Worm (Caenorhabditis elegans) whole organism, L4 larva: ENCODE measurements around the gene col-17.
A peak's percentile ranks its signal among the peaks of the same experiment; 100 is the strongest.
"Not testable (repeated sequence)": the region's sequence is repeated elsewhere in the genome, so short reads cannot be mapped to it uniquely, and the experiment has no call there.

Experiments used
- F44E2.7 ChIP-seq: fragments of 200-800 bp; sonication (Bioruptor generic); IDR thresholded peaks from 2 replicates; pipeline ENCODE4 v2.1.2; 2022; ENCODE audit warnings: missing genetic modification characterization, missing compliant biosample characterization
- aha-1 ChIP-seq: fragments of 150-350 bp; peaks from one replicate; lab custom pipeline; 2014; ENCODE audit warnings: missing biosample characterization, missing genetic modification characterization
- ces-1 ChIP-seq: fragments of 150-350 bp; sonication (generic microtip); optimal IDR thresholded peaks from 4 replicates; lab custom pipeline; 2014; ENCODE audit warnings: missing biosample characterization, missing genetic modification reagents, missing genetic modification characterization
- duxl-1 ChIP-seq: sonication (generic microtip); optimal IDR thresholded peaks from 2 replicates; lab custom pipeline; 2016; ENCODE audit warnings: mild to moderate bottlenecking, missing genetic modification characterization, moderate library complexity, missing compliant biosample characterization; ENCODE audit not compliant: poor library complexity
- dve-1 ChIP-seq: sonication (generic microtip); optimal IDR thresholded peaks from 2 replicates; lab custom pipeline; 2017; ENCODE audit warnings: antibody characterized with exemption, mild to moderate bottlenecking, missing genetic modification characterization, missing compliant biosample characterization; ENCODE audit not compliant: insufficient read depth
- jun-1 ChIP-seq: fragments of 150-350 bp; optimal IDR thresholded peaks from 2 replicates; lab custom pipeline; 2014; ENCODE audit warnings: missing biosample characterization, missing genetic modification reagents, missing genetic modification characterization
- madf-9 ChIP-seq: fragments of 200-800 bp; sonication (Bioruptor generic); conservative IDR thresholded peaks from 2 replicates; pipeline ENCODE4 v1.3.6; 2022; ENCODE audit warnings: missing genetic modification reagents, missing genetic modification characterization, missing compliant biosample characterization
- mxl-3 ChIP-seq: fragments of 200-800 bp; sonication (Bioruptor generic); optimal IDR thresholded peaks from 2 replicates; lab custom pipeline; 2018; ENCODE audit warnings: mild to moderate bottlenecking, missing genetic modification characterization, missing compliant biosample characterization
- nhr-28 ChIP-seq: fragments of 150-350 bp; optimal IDR thresholded peaks from 2 replicates; lab custom pipeline; 2014; ENCODE audit warnings: missing biosample characterization, missing genetic modification characterization
- nhr-48 ChIP-seq: sonication (generic microtip); optimal IDR thresholded peaks from 2 replicates; lab custom pipeline; 2016; ENCODE audit warnings: mild to moderate bottlenecking, missing genetic modification characterization, missing compliant biosample characterization
- snpc-1.2 ChIP-seq: fragments of 200-800 bp; sonication (Bioruptor generic); IDR thresholded peaks from 2 replicates; pipeline ENCODE4 v1.3.6; 2022; ENCODE audit warnings: missing genetic modification reagents, missing genetic modification characterization, missing compliant biosample characterization
- unc-62 ChIP-seq, 3 experiments: fragments of 150-350 bp in 1 of 3; sonication (generic microtip); optimal IDR thresholded peaks in 2 of 3; peaks in 1 of 3; 1 replicate in 1 of 3; 2 replicates in 2 of 3; lab custom pipeline; 2014 to 2017; ENCODE audit warnings: missing biosample characterization in 3 of 3, missing genetic modification characterization in 3 of 3, missing genetic modification reagents in 3 of 3, missing genotype in 1 of 3
- ztf-11 ChIP-seq: fragments of 150-350 bp; optimal IDR thresholded peaks from 2 replicates; lab custom pipeline; 2014; ENCODE audit warnings: missing biosample characterization, missing genetic modification characterization

Gene col-17

DNA sequence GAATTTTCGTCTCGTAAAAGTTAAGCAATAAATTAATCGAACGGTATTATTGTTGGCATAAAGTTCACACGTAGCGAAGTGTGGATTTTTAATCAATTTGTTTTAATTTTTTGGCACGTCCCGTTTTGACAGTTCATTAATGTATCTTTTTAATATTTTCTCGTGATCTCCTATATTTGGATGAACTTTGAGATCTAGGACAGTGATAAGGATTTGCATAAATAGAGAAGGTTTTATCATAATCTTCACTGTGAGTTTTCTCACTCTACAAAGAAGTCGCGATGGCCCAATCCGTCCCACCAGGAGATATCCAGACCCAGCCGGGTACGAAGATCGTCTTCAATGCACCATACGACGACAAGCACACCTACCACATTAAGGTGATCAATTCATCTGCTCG lies 42.2 kb downstream of the col-17 start, which contains the start of the genes C33F10.8 and msp-40:
Gene C33F10.8 (minus strand): TSS at position 101 of the 400 bp plus-strand sequence.
Gene msp-40 (plus strand): TSS at position 282 of the 400 bp plus-strand sequence.
- TF ChIP-seq jun-1 (tag; lab: Kevin White, UChicago); snpc-1.2 (GFP tag; lab: Robert Waterston, UW); unc-62 (GFP tag; optimal IDR thresholded peaks at IDR 0.05 in 1 of 2; lab: Kevin White, UChicago); unc-62 (tag; optimal IDR thresholded peaks at IDR 0.05; lab: Kevin White, UChicago): not testable (repeated sequence)

- TF ChIP-seq nhr-28 (tag; lab: Kevin White, UChicago) (peak; percentile 87), aha-1 (tag; lab: Kevin White, UChicago) (no peak)
Observed at ce11 chrII:4822610-4823009, 44.8 kb downstream of the col-17 start.

DNA sequence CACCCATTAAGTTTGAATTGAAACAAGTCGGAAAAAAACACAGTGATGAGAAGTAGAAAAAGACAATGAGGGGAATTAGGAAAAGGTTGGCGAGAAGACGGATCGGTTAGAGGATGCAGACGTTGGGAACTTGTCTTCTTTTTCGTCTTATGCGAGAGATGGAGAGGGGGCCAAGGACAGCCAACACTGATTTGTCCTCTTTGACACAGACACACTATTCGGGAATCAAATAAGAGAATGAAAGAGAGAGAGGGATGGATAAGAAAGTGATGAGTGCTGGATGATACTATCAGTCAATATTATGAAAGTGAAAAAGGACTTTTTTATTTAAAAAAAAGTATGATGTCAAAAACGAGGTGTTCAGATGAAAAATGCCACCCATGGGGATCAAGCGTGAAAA lies 45.6 kb downstream of the col-17 start, which contains the start of gene lact-5:
Gene lact-5 (minus strand): TSS at position 1 of the 400 bp plus-strand sequence.
- peak; percentile 22 for TF ChIP-seq mxl-3 (GFP tag; lab: Kevin White, UChicago)
- TF ChIP-seq nhr-48, result peak; percentile 46
- TF ChIP-seq nhr-28 (tag; lab: Kevin White, UChicago), result peak; percentile 64
- TF ChIP-seq ztf-11, result no peak
- TF ChIP-seq F44E2.7 (GFP tag; lab: Robert Waterston, UW), result no peak

DNA sequence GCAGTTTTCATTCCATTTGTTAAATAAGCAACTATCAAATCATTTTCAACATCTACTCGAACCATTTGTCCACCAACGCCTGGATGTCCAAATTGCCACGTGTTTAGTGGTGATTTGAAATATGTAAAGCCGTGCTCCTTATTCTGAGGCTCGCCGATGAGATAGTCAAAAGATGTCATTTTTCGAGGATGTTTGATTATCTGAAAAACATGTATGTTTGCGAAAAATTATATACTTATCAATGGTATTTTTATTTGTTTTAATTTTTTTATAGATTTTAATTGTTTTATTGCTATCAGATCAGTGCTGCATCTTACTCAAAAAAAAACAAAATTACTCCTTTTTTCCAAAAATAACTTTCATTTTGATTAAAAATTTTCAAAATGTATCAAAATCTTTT lies 48.6 kb downstream of the col-17 start:
- no peak for TF ChIP-seq madf-9 (GFP tag; lab: Robert Waterston, UW)
- TF ChIP-seq unc-62 (GFP tag; optimal IDR thresholded peaks at IDR 0.05 in 1 of 2; lab: Kevin White, UChicago), result peak in 1 of 2 experiments; percentile 94
- no peak for TF ChIP-seq unc-62 (tag; optimal IDR thresholded peaks at IDR 0.05; lab: Kevin White, UChicago)
- TF ChIP-seq duxl-1 (tag; lab: Kevin White, UChicago), result no peak
- no peak for TF ChIP-seq ces-1 (GFP tag; lab: Kevin White, UChicago)
- TF ChIP-seq dve-1 (tag; lab: Kevin White, UChicago), result no peak
- TF ChIP-seq ztf-11, result no peak
